Fruit fly (Drosophila melanogaster): ENCODE results near the gene Apc2.

Apc2 gene

dm6 chr3R:24141013-24141592 is 22.7 kb upstream of the Apc2 start, which contains the start of gene Kal1 (continued):
- peak; percentile 92 for TF ChIP-seq CG4424 (GFP tag; optimal IDR thresholded peaks at IDR 0.05)
- no peak for TF ChIP-seq CG15479 (GFP tag; optimal IDR thresholded peaks at IDR 0.05)
- peak; percentile 91 for TF ChIP-seq nerfin-1 (tag; optimal IDR thresholded peaks at IDR 0.05)
- peak in 1 of 2 experiments; percentile 52 for TF ChIP-seq crp (GFP tag; optimal IDR thresholded peaks at IDR 0.05)
- TF ChIP-seq Camta (GFP tag; optimal IDR thresholded peaks at IDR 0.05) = peak; percentile 39
- peak; percentile 84 for TF ChIP-seq CG4730 (GFP tag; IDR thresholded peaks at IDR 0.05)
- TF ChIP-seq gro (GFP tag; optimal IDR thresholded peaks at IDR 0.05) = no peak
- no peak for TF ChIP-seq Kr (GFP tag; optimal IDR thresholded peaks at IDR 0.05)
- TF ChIP-seq gce (GFP tag; IDR thresholded peaks at IDR 0.05) = peak; percentile 86
- 0 out of 3 replicates have a peak, but pooled peaks have one; percentile 38 for TF ChIP-seq knrl (GFP tag; IDR thresholded peaks at IDR 0.05; ENCODE audit: partially characterized antibody)
- peak; percentile 86 for TF ChIP-seq CG33557 (GFP tag; optimal IDR thresholded peaks at IDR 0.05)
- TF ChIP-seq CG2120 (GFP tag; optimal IDR thresholded peaks at IDR 0.05) = peak; percentile 17
- TF ChIP-seq Dip3 (GFP tag; optimal IDR thresholded peaks at IDR 0.05) = no peak
- peak in 1 of 2 experiments; percentile 86 for TF ChIP-seq dpn (GFP tag; optimal IDR thresholded peaks at IDR 0.05)
- peak; percentile 81 for TF ChIP-seq CG30431 (GFP tag; optimal IDR thresholded peaks at IDR 0.05)
- peak; percentile 86 for TF ChIP-seq Xbp1 (GFP tag; optimal IDR thresholded peaks at IDR 0.05)
- peak; percentile 26 for TF ChIP-seq cg (GFP tag; optimal IDR thresholded peaks at IDR 0.05)
- peak; percentile 86 for TF ChIP-seq esg (GFP tag; conservative IDR thresholded peaks at IDR 0.05)
- peak; percentile 90 for TF ChIP-seq CG17361 (GFP tag; IDR thresholded peaks at IDR 0.05)
- peak; percentile 84 for TF ChIP-seq danr (GFP tag; IDR thresholded peaks at IDR 0.05)
- TF ChIP-seq Trl (optimal IDR thresholded peaks at IDR 0.05) = peak in 1 of 2 experiments; percentile 44
- TF ChIP-seq Trl (GFP tag; optimal IDR thresholded peaks at IDR 0.05) = no peak
- peak; percentile 90 for TF ChIP-seq CG34422 (GFP tag; IDR thresholded peaks at IDR 0.05)
- TF ChIP-seq emc (GFP tag; optimal IDR thresholded peaks at IDR 0.05) = no peak
- peak; percentile 65; the same call in 1 of the 2 replicates for TF ChIP-seq Doc2 (GFP tag; IDR thresholded peaks at IDR 0.05)
- TF ChIP-seq unpg (GFP tag; optimal IDR thresholded peaks at IDR 0.05) = peak; percentile 96
- peak; percentile 18 for TF ChIP-seq CG7928 (GFP tag; optimal IDR thresholded peaks at IDR 0.05)
- TF ChIP-seq ap (GFP tag; IDR thresholded peaks at IDR 0.05) = peak; percentile 89
- TF ChIP-seq wor (GFP tag; IDR thresholded peaks at IDR 0.05) = peak; percentile 93
- peak; percentile 23; the same call in 1 of the 2 replicates for TF ChIP-seq CG13287 (GFP tag; IDR thresholded peaks at IDR 0.05; ENCODE audit: partially characterized antibody)
- TF ChIP-seq CG11085 (GFP tag; IDR thresholded peaks at IDR 0.05) = 0 out of 2 replicates have a peak, but pooled peaks have one; percentile 39
- peak; percentile 72 for TF ChIP-seq CG10462 (GFP tag; optimal IDR thresholded peaks at IDR 0.05)
- peak; percentile 90 for TF ChIP-seq Ada2b (GFP tag; IDR thresholded peaks at IDR 0.05)
- peak; percentile 25 for TF ChIP-seq CG3995 (GFP tag; optimal IDR thresholded peaks at IDR 0.05)
- TF ChIP-seq sima (GFP tag; optimal IDR thresholded peaks at IDR 0.05) = no peak
- TF ChIP-seq Ravus (GFP tag; IDR thresholded peaks at IDR 0.05) = peak; percentile 67; the same call in 1 of the 2 replicates
- peak; percentile 51; the same call in 1 of the 2 replicates for TF ChIP-seq dati (GFP tag; IDR thresholded peaks at IDR 0.05)
- peak; percentile 91 for TF ChIP-seq CG6689 (GFP tag; IDR thresholded peaks at IDR 0.05)
- TF ChIP-seq HLH4C (GFP tag; IDR thresholded peaks at IDR 0.05; ENCODE audit: partially characterized antibody) = peak; percentile 39; the same call in 1 of the 3 replicates
- TF ChIP-seq CG31388 (GFP tag; optimal IDR thresholded peaks at IDR 0.05) = peak; percentile 58
- TF ChIP-seq HLHmδ (GFP tag; optimal IDR thresholded peaks at IDR 0.05) = no peak
- TF ChIP-seq CG2875 (GFP tag; optimal IDR thresholded peaks at IDR 0.05) = peak; percentile 95
- TF ChIP-seq CG11560 (tag; IDR thresholded peaks at IDR 0.05) = peak; percentile 72; the same call in 2 of the 3 replicates
- no peak for TF ChIP-seq Sin3A (optimal IDR thresholded peaks at IDR 0.05)
- TF ChIP-seq bsh (GFP tag; optimal IDR thresholded peaks at IDR 0.05) = peak; percentile 98
- TF ChIP-seq CG16863 (GFP tag; optimal IDR thresholded peaks at IDR 0.05) = peak; percentile 45
- TF ChIP-seq CG9797 (GFP tag; optimal IDR thresholded peaks at IDR 0.05) = peak; percentile 46
- TF ChIP-seq Awh (GFP tag; IDR thresholded peaks at IDR 0.05) = peak; percentile 95
- no peak for TF ChIP-seq h (optimal IDR thresholded peaks at IDR 0.05)
- no peak for TF ChIP-seq tll (GFP tag; optimal IDR thresholded peaks at IDR 0.05)

All from whole organism, embryonic.